Worm (Caenorhabditis elegans) whole organism, L4 larva: ENCODE measurements around the gene pig-1.

Experiments used
- D1046.2 ChIP-seq: fragments of 200-800 bp; sonication (Bioruptor generic); IDR thresholded peaks from 2 replicates; pipeline ENCODE4 v1.3.6; 2022; ENCODE audit warnings: missing genetic modification characterization, missing compliant biosample characterization
- F10B5.3 ChIP-seq: sonication (generic microtip); optimal IDR thresholded peaks from 2 replicates; lab custom pipeline; 2016; ENCODE audit warnings: mild to moderate bottlenecking, missing genetic modification characterization, missing compliant biosample characterization
- ZK546.5 ChIP-seq, 2 experiments: sonication (generic microtip); optimal IDR thresholded peaks; 2 replicates each; lab custom pipeline; 2017; ENCODE audit warnings: missing biosample characterization in 2 of 2, missing genetic modification characterization in 2 of 2
- aha-1 ChIP-seq: fragments of 150-350 bp; peaks from one replicate; lab custom pipeline; 2014; ENCODE audit warnings: missing biosample characterization, missing genetic modification characterization
- fos-1 ChIP-seq: fragments of 150-350 bp; optimal IDR thresholded peaks from 2 replicates; lab custom pipeline; 2014; ENCODE audit warnings: missing biosample characterization, missing genetic modification characterization
- jun-1 ChIP-seq: fragments of 150-350 bp; optimal IDR thresholded peaks from 2 replicates; lab custom pipeline; 2014; ENCODE audit warnings: missing biosample characterization, missing genetic modification reagents, missing genetic modification characterization
- mep-1 ChIP-seq: fragments of 150-350 bp; sonication (generic microtip); optimal IDR thresholded peaks from 3 replicates; lab custom pipeline; 2014; ENCODE audit warnings: missing biosample characterization, missing genetic modification characterization
- nhr-25 ChIP-seq: sonication (generic microtip); optimal IDR thresholded peaks from 2 replicates; lab custom pipeline; 2017; ENCODE audit warnings: missing genetic modification characterization, mild to moderate bottlenecking, missing compliant biosample characterization, antibody characterized with exemption, moderate library complexity, borderline replicate concordance; ENCODE audit not compliant: insufficient read depth
- nhr-77 ChIP-seq: fragments of 150-350 bp; optimal IDR thresholded peaks from 2 replicates; lab custom pipeline; 2014; ENCODE audit warnings: missing biosample characterization, missing genetic modification characterization
- set-16 ChIP-seq: fragments of 200-800 bp; sonication (Bioruptor generic); IDR thresholded peaks from 2 replicates; pipeline ENCODE4 v1.3.6; 2022; ENCODE audit warnings: missing genetic modification reagents, missing genetic modification characterization, missing compliant biosample characterization
- snpc-1.2 ChIP-seq: fragments of 200-800 bp; sonication (Bioruptor generic); IDR thresholded peaks from 2 replicates; pipeline ENCODE4 v1.3.6; 2022; ENCODE audit warnings: missing genetic modification reagents, missing genetic modification characterization, missing compliant biosample characterization
- snpc-4 ChIP-seq: fragments of 150-350 bp; optimal IDR thresholded peaks from 2 replicates; lab custom pipeline; 2014; ENCODE audit warnings: missing biosample characterization, missing genetic modification characterization
- spr-3 ChIP-seq: fragments of 200-800 bp; sonication (Bioruptor generic); optimal IDR thresholded peaks from 2 replicates; lab custom pipeline; 2018; ENCODE audit warnings: mild to moderate bottlenecking, missing genetic modification characterization, missing compliant biosample characterization
- zag-1 ChIP-seq: fragments of 150-350 bp; optimal IDR thresholded peaks from 2 replicates; lab custom pipeline; 2014; ENCODE audit warnings: missing biosample characterization, missing genetic modification characterization

DNA sequence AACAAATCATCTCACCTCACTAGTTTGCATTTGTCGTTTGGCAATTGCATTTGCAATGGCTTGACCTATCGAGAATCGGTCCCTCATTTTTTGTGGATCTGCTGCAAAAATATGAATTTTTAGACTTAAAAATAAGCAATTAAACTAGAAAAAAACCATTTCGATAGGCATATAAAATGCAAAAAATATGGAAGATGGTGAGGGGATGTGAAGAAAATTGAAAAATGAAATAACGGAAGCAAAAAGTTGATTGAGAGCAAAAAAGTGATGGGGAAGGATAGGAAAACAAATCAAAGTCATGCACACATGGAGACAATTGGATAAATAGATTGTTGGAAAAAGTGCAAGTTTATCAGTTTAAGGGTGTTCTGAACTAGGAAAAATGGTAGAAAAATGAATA is 38.2 kb downstream of the pig-1 start, which contains the start of gene npr-37:
- TF ChIP-seq ZK546.5 (tag; optimal IDR thresholded peaks at IDR 0.05; lab: Kevin White, UChicago) (no peak), snpc-4 (tag; lab: Kevin White, UChicago) (no peak), fos-1 (tag; lab: Kevin White, UChicago) (no peak), F10B5.3 (tag; lab: Kevin White, UChicago) (no peak), aha-1 (tag; lab: Kevin White, UChicago) (peak; percentile 15), set-16 (GFP tag; lab: Robert Waterston, UW) (no peak), mep-1 (tag; lab: Kevin White, UChicago) (no peak), nhr-77 (no peak), zag-1 (tag; lab: Kevin White, UChicago) (no peak), nhr-25 (no peak), D1046.2 (GFP tag; lab: Robert Waterston, UW) (no peak), jun-1 (tag; lab: Kevin White, UChicago) (no peak), spr-3 (GFP tag; lab: Kevin White, UChicago) (no peak), snpc-1.2 (GFP tag; lab: Robert Waterston, UW) (no peak)
